Fruit fly (Drosophila melanogaster) whole organism, prepupa: ENCODE results near the gene Polr3E.

Source experiments
- Blimp-1 ChIP-seq: fragments of 200-800 bp; sonication (Bioruptor generic); optimal IDR thresholded peaks from 3 replicates; lab custom pipeline; 2017; ENCODE audit warnings: missing biosample characterization, missing genetic modification characterization, mild to moderate bottlenecking, moderate library complexity, missing genetic modification reagents
- CG10631 ChIP-seq: fragments of 200-800 bp; sonication (Bioruptor generic); optimal IDR thresholded peaks from 2 replicates; lab custom pipeline; 2016; ENCODE audit warnings: missing biosample characterization, missing genetic modification characterization
- CG10669 ChIP-seq: fragments of 200-800 bp; sonication (Bioruptor generic); optimal IDR thresholded peaks from 3 replicates; lab custom pipeline; 2018; ENCODE audit warnings: missing biosample characterization, mild to moderate bottlenecking, missing genetic modification characterization, moderate library complexity
- CG16779 ChIP-seq: fragments of 200-800 bp; sonication (Bioruptor generic); optimal IDR thresholded peaks from 3 replicates; lab custom pipeline; 2017; ENCODE audit warnings: missing biosample characterization, mild to moderate bottlenecking, missing genetic modification characterization
- CG3032 ChIP-seq: fragments of 200-800 bp; optimal IDR thresholded peaks from 2 replicates; lab custom pipeline; 2019; ENCODE audit warnings: missing biosample characterization, mild to moderate bottlenecking, missing genetic modification characterization, moderate library complexity
- CG31627 ChIP-seq: fragments of 200-800 bp; sonication (Bioruptor generic); optimal IDR thresholded peaks from 3 replicates; lab custom pipeline; 2016; ENCODE audit warnings: missing biosample characterization, missing genetic modification characterization
- CG32006 ChIP-seq: fragments of 200-800 bp; sonication (Bioruptor generic); optimal IDR thresholded peaks from 3 replicates; lab custom pipeline; 2017; ENCODE audit warnings: missing biosample characterization, mild to moderate bottlenecking, missing genetic modification characterization
- CG34406 ChIP-seq: fragments of 200-800 bp; sonication (Bioruptor generic); optimal IDR thresholded peaks from 3 replicates; lab custom pipeline; 2016; ENCODE audit warnings: missing biosample characterization, missing genetic modification characterization
- CG3919 ChIP-seq: fragments of 200-800 bp; sonication (Bioruptor generic); optimal IDR thresholded peaks from 3 replicates; lab custom pipeline; 2016; ENCODE audit warnings: missing biosample characterization, missing genetic modification characterization
- CG4318 ChIP-seq: fragments of 200-800 bp; sonication (Bioruptor generic); optimal IDR thresholded peaks from 3 replicates; lab custom pipeline; 2017; ENCODE audit warnings: missing biosample characterization, mild to moderate bottlenecking, missing genetic modification characterization
- CG6276 ChIP-seq: fragments of 200-800 bp; sonication (Bioruptor generic); optimal IDR thresholded peaks from 2 replicates; lab custom pipeline; 2017; ENCODE audit warnings: missing biosample characterization, mild to moderate bottlenecking, missing genetic modification characterization
- CG6792 ChIP-seq: fragments of 200-800 bp; sonication (Bioruptor generic); optimal IDR thresholded peaks from 3 replicates; lab custom pipeline; 2016; ENCODE audit warnings: missing biosample characterization, missing genetic modification characterization
- CG6808 ChIP-seq: fragments of 200-800 bp; sonication (Bioruptor generic); optimal IDR thresholded peaks from 3 replicates; lab custom pipeline; 2017; ENCODE audit warnings: missing biosample characterization, missing genetic modification characterization, mild to moderate bottlenecking, moderate library complexity, missing genetic modification reagents
- CG6854 ChIP-seq: fragments of 200-800 bp; sonication (Bioruptor generic); optimal IDR thresholded peaks from 2 replicates; lab custom pipeline; 2017; ENCODE audit warnings: missing biosample characterization, mild to moderate bottlenecking, missing genetic modification characterization
- CG7368 ChIP-seq: fragments of 200-800 bp; sonication (Bioruptor generic); optimal IDR thresholded peaks from 3 replicates; lab custom pipeline; 2016; ENCODE audit warnings: missing biosample characterization, missing genetic modification characterization
- CG8119 ChIP-seq: fragments of 200-800 bp; sonication (Bioruptor generic); IDR thresholded peaks from 3 replicates; pipeline ENCODE4 v1.3.6; 2022; ENCODE audit warnings: missing biosample characterization, missing genetic modification characterization
- CG8319 ChIP-seq: fragments of 200-800 bp; sonication (Bioruptor generic); optimal IDR thresholded peaks from 3 replicates; lab custom pipeline; 2016; ENCODE audit warnings: missing biosample characterization, missing genetic modification characterization
- CG8632 ChIP-seq: fragments of 200-800 bp; sonication (Bioruptor generic); optimal IDR thresholded peaks from 3 replicates; lab custom pipeline; 2016; ENCODE audit warnings: missing biosample characterization, missing genetic modification characterization
- CG9139 ChIP-seq: fragments of 200-800 bp; sonication (Bioruptor generic); optimal IDR thresholded peaks from 3 replicates; lab custom pipeline; 2017; ENCODE audit warnings: missing biosample characterization, mild to moderate bottlenecking, missing genetic modification characterization
- Eip78C ChIP-seq: fragments of 200-800 bp; sonication (Bioruptor generic); peaks from one replicate; lab custom pipeline; 2016; ENCODE audit warnings: missing biosample characterization, missing genetic modification characterization
- Eip93F ChIP-seq: fragments of 200-800 bp; sonication (Bioruptor generic); optimal IDR thresholded peaks from 2 replicates; lab custom pipeline; 2016; ENCODE audit warnings: missing biosample characterization, mild to moderate bottlenecking, missing genetic modification characterization
- Ets96B ChIP-seq: fragments of 200-800 bp; optimal IDR thresholded peaks from 2 replicates; lab custom pipeline; 2019; ENCODE audit warnings: missing biosample characterization, mild to moderate bottlenecking, missing genetic modification characterization, moderate library complexity
- Gug ChIP-seq: fragments of 200-800 bp; sonication (Bioruptor generic); IDR thresholded peaks from 2 replicates; pipeline ENCODE4 v1.3.6; 2022; ENCODE audit warnings: missing biosample characterization, missing genetic modification characterization
- Hr38 ChIP-seq: sonication (Bioruptor generic); optimal IDR thresholded peaks from 2 replicates; lab custom pipeline; 2016; ENCODE audit warnings: missing biosample characterization, missing genetic modification characterization
- Hr39 ChIP-seq: fragments of 200-800 bp; sonication (Bioruptor generic); optimal IDR thresholded peaks from 2 replicates; lab custom pipeline; 2016; ENCODE audit warnings: missing biosample characterization, missing genetic modification characterization
- Hr4 ChIP-seq: fragments of 200-800 bp; sonication (Bioruptor generic); optimal IDR thresholded peaks from 3 replicates; lab custom pipeline; 2016; ENCODE audit warnings: missing biosample characterization, missing genetic modification characterization
- Lpt ChIP-seq: fragments of 200-800 bp; sonication (Bioruptor generic); optimal IDR thresholded peaks from 3 replicates; lab custom pipeline; 2016; ENCODE audit warnings: missing biosample characterization, missing genetic modification characterization
- Met ChIP-seq: fragments of 200-800 bp; sonication (Bioruptor generic); optimal IDR thresholded peaks from 3 replicates; lab custom pipeline; 2016; ENCODE audit warnings: missing biosample characterization, missing genetic modification characterization
- OdsH ChIP-seq: fragments of 200-800 bp; sonication (Bioruptor generic); optimal IDR thresholded peaks from 3 replicates; lab custom pipeline; 2016; ENCODE audit warnings: missing biosample characterization, missing genetic modification characterization
- Sox102F ChIP-seq: fragments of 200-800 bp; sonication (Bioruptor generic); optimal IDR thresholded peaks from 2 replicates; lab custom pipeline; 2016; ENCODE audit warnings: missing biosample characterization, mild to moderate bottlenecking, missing genetic modification characterization
- Sox14 ChIP-seq: fragments of 200-800 bp; sonication (Bioruptor generic); optimal IDR thresholded peaks from 3 replicates; lab custom pipeline; 2016; ENCODE audit warnings: missing biosample characterization, missing genetic modification characterization
- cyc ChIP-seq: fragments of 200-800 bp; sonication (Bioruptor generic); optimal IDR thresholded peaks from 3 replicates; lab custom pipeline; 2016; ENCODE audit warnings: missing biosample characterization, missing genetic modification characterization
- dsx ChIP-seq: fragments of 200-800 bp; optimal IDR thresholded peaks from 3 replicates; lab custom pipeline; 2019; ENCODE audit warnings: missing biosample characterization, mild to moderate bottlenecking, missing genetic modification characterization, moderate library complexity; ENCODE audit not compliant: poor library complexity, severe bottlenecking
- eg ChIP-seq: fragments of 200-800 bp; sonication (Bioruptor generic); IDR thresholded peaks from 3 replicates; pipeline ENCODE4 v1.3.6; 2022; ENCODE audit warnings: missing biosample characterization, missing genetic modification characterization
- esn ChIP-seq: fragments of 200-800 bp; sonication (Bioruptor generic); optimal IDR thresholded peaks from 2 replicates; lab custom pipeline; 2016; ENCODE audit warnings: missing biosample characterization, mild to moderate bottlenecking, missing genetic modification characterization, moderate library complexity
- fd59A ChIP-seq: fragments of 200-800 bp; sonication (Bioruptor generic); optimal IDR thresholded peaks from 2 replicates; lab custom pipeline; 2017; ENCODE audit warnings: missing biosample characterization, mild to moderate bottlenecking, missing genetic modification characterization, missing genetic modification reagents
- lz ChIP-seq: fragments of 200-800 bp; sonication (Bioruptor generic); optimal IDR thresholded peaks from 3 replicates; lab custom pipeline; 2016; ENCODE audit warnings: missing biosample characterization, missing genetic modification characterization
- net ChIP-seq: fragments of 200-800 bp; sonication (Bioruptor generic); optimal IDR thresholded peaks from 3 replicates; lab custom pipeline; 2016; ENCODE audit warnings: missing biosample characterization, missing genetic modification characterization
- salr ChIP-seq, 2 experiments: fragments of 200-800 bp; sonication (Bioruptor generic); optimal IDR thresholded peaks; 3 replicates each; lab custom pipeline; 2016 to 2018; ENCODE audit warnings: missing biosample characterization in 2 of 2, missing genetic modification characterization in 2 of 2, mild to moderate bottlenecking in 1 of 2
- spab ChIP-seq: fragments of 200-800 bp; sonication (Bioruptor generic); optimal IDR thresholded peaks from 2 replicates; lab custom pipeline; 2017; ENCODE audit warnings: missing biosample characterization, mild to moderate bottlenecking, missing genetic modification characterization, missing genetic modification reagents
- topi ChIP-seq: fragments of 200-800 bp; sonication (Bioruptor generic); optimal IDR thresholded peaks from 3 replicates; lab custom pipeline; 2016; ENCODE audit warnings: missing biosample characterization, missing genetic modification characterization
- vri ChIP-seq: fragments of 200-800 bp; sonication (Bioruptor generic); optimal IDR thresholded peaks from 3 replicates; lab custom pipeline; 2016; ENCODE audit warnings: missing biosample characterization, mild to moderate bottlenecking, missing genetic modification characterization

The Polr3E gene

dm6 chr3L:21037404-21037803, 5.8 kb downstream of the Polr3E start (continued):
- TF ChIP-seq Met (peak; percentile 51), CG6808 (GFP tag; lab: Kevin White, UChicago) (no peak), topi (GFP tag; lab: Kevin White, UChicago) (peak; percentile 23), CG10631 (GFP tag; lab: Kevin White, UChicago) (peak; percentile 39), CG10669 (peak; percentile 10), salr (GFP tag; optimal IDR thresholded peaks at IDR 0.05; lab: Kevin White, UChicago) (peak in 1 of 2 experiments; percentile 37), CG31627 (GFP tag; lab: Kevin White, UChicago) (peak; percentile 36), CG6854 (GFP tag; lab: Kevin White, UChicago) (no peak), spab (GFP tag; lab: Kevin White, UChicago) (no peak), lz (GFP tag; lab: Kevin White, UChicago) (peak; percentile 4), CG8632 (GFP tag; lab: Kevin White, UChicago) (peak; percentile 50), CG6792 (no peak), Sox14 (GFP tag; lab: Kevin White, UChicago) (peak; percentile 54), CG3032 (no peak), Lpt (GFP tag; lab: Kevin White, UChicago) (peak; percentile 25), dsx (GFP tag; lab: Kevin White, UChicago) (peak; percentile 55), Ets96B (tag; lab: Kevin White, UChicago) (peak; percentile 35), Hr4 (peak; percentile 73), fd59A (GFP tag; lab: Kevin White, UChicago) (no peak), CG8119 (peak; percentile 72), Sox102F (GFP tag; lab: Kevin White, UChicago) (peak; percentile 20), CG34406 (peak; percentile 35), CG32006 (GFP tag; lab: Kevin White, UChicago) (peak; percentile 73), CG8319 (GFP tag; lab: Kevin White, UChicago) (no peak)

DNA sequence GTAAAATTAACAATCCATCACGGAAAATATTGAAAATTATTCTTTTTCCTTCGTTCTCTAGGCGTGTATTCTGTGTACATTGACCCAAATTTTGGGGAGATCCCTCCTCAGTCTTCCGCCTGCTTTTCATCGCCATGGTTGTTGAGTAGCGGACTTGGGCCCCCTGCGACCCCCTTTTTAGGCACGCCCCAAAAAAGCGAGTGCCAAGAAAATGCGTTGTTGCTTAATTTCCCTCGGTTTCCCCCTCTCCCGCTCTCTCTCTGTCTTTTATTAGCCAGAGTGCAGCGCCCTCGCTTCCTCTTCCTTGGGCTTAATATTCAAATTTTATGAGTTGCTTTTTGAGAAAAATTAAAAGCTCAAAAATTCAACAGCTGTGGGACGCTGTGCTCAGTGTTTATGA, 9.2 kb downstream of the Polr3E start:
- TF ChIP-seq CG10631 (GFP tag; lab: Kevin White, UChicago), result no peak
- no peak for TF ChIP-seq eg (GFP tag; lab: Robert Waterston, UW)
- TF ChIP-seq CG3032, result no peak
- no peak for TF ChIP-seq Gug (GFP tag; lab: Robert Waterston, UW)
- peak; percentile 59 for TF ChIP-seq vri (GFP tag; lab: Kevin White, UChicago)
- TF ChIP-seq Blimp-1 (GFP tag; lab: Kevin White, UChicago), result no peak
- no peak for TF ChIP-seq CG32006 (GFP tag; lab: Kevin White, UChicago)
- TF ChIP-seq Met, result no peak
- TF ChIP-seq Eip78C (GFP tag; lab: Kevin White, UChicago), result peak; percentile 42
- no peak for TF ChIP-seq esn (GFP tag; lab: Kevin White, UChicago)
- no peak for TF ChIP-seq OdsH (GFP tag; lab: Kevin White, UChicago)

- TF ChIP-seq CG8119 (peak; percentile 74), cyc (GFP tag; lab: Kevin White, UChicago) (peak; percentile 27), CG7368 (GFP tag; lab: Kevin White, UChicago) (peak; percentile 16), vri (GFP tag; lab: Kevin White, UChicago) (no peak), CG9139 (GFP tag; lab: Kevin White, UChicago) (no peak), CG6276 (GFP tag; lab: Kevin White, UChicago) (peak; percentile 73), fd59A (GFP tag; lab: Kevin White, UChicago) (peak; percentile 59), Sox14 (GFP tag; lab: Kevin White, UChicago) (peak; percentile 21), Hr39 (peak; percentile 46), Ets96B (tag; lab: Kevin White, UChicago) (peak; percentile 68), CG32006 (GFP tag; lab: Kevin White, UChicago) (peak; percentile 86), CG3919 (GFP tag; lab: Kevin White, UChicago) (peak; percentile 48), esn (GFP tag; lab: Kevin White, UChicago) (peak; percentile 22), CG10669 (peak; percentile 55), CG16779 (tag; lab: Kevin White, UChicago) (peak; percentile 33), CG6792 (peak; percentile 49), Hr38 (GFP tag; lab: Kevin White, UChicago) (no peak), CG10631 (GFP tag; lab: Kevin White, UChicago) (peak; percentile 60), spab (GFP tag; lab: Kevin White, UChicago) (peak; percentile 63), CG4318 (GFP tag; lab: Kevin White, UChicago) (peak; percentile 74), net (GFP tag; lab: Kevin White, UChicago) (peak; percentile 24), Gug (GFP tag; lab: Robert Waterston, UW) (no peak; the same call in 1 of the 2 replicates), CG8319 (GFP tag; lab: Kevin White, UChicago) (no peak), CG8632 (GFP tag; lab: Kevin White, UChicago) (peak; percentile 55), Met (peak; percentile 14), Blimp-1 (GFP tag; lab: Kevin White, UChicago) (peak; percentile 57), Eip93F (no peak)
These were observed 10.6 kb downstream of the Polr3E start for dm6 chr3L:21041952-21042933.
